Fruit fly (Drosophila melanogaster) whole organism, embryonic: ENCODE measurements around the gene tj.

Source experiments
- B-H1 ChIP-seq: fragments of 200-800 bp; sonication (Bioruptor generic); IDR thresholded peaks from 3 replicates; pipeline ENCODE4 v1.3.6; 2022; ENCODE audit warnings: missing biosample characterization, missing genetic modification characterization
- CG10274 ChIP-seq: fragments of 200-800 bp; sonication (Bioruptor generic); optimal IDR thresholded peaks from 3 replicates; lab custom pipeline; 2017; ENCODE audit warnings: missing biosample characterization, mild to moderate bottlenecking, missing genetic modification characterization
- CG12219 ChIP-seq: fragments of 200-800 bp; sonication (Bioruptor generic); optimal IDR thresholded peaks from 3 replicates; lab custom pipeline; 2018; ENCODE audit warnings: missing biosample characterization, mild to moderate bottlenecking, missing genetic modification characterization
- CG12769 ChIP-seq: fragments of 200-800 bp; sonication (Bioruptor generic); optimal IDR thresholded peaks from 2 replicates; lab custom pipeline; 2019; ENCODE audit warnings: missing biosample characterization, mild to moderate bottlenecking, missing genetic modification characterization, moderate library complexity
- CG13424 ChIP-seq: fragments of 200-800 bp; sonication (Bioruptor generic); optimal IDR thresholded peaks from 2 replicates; lab custom pipeline; 2019; ENCODE audit warnings: missing biosample characterization, mild to moderate bottlenecking, missing genetic modification characterization, moderate library complexity
- CG14710 ChIP-seq: fragments of 200-800 bp; sonication (Bioruptor generic); optimal IDR thresholded peaks from 3 replicates; lab custom pipeline; 2019; ENCODE audit warnings: missing biosample characterization, mild to moderate bottlenecking, missing genetic modification characterization, moderate library complexity
- CG14860 ChIP-seq: fragments of 200-800 bp; sonication (Bioruptor generic); IDR thresholded peaks from 3 replicates; pipeline ENCODE4 v1.3.6; 2022; ENCODE audit warnings: missing biosample characterization, missing genetic modification characterization; ENCODE audit not compliant: partially characterized antibody
- CG15696 ChIP-seq: fragments of 200-800 bp; sonication (Bioruptor generic); optimal IDR thresholded peaks from 2 replicates; lab custom pipeline; 2019; ENCODE audit warnings: missing biosample characterization, mild to moderate bottlenecking, missing genetic modification characterization, moderate library complexity
- CG16779 ChIP-seq: fragments of 200-800 bp; sonication (Bioruptor generic); IDR thresholded peaks from 2 replicates; pipeline ENCODE4 v1.3.6; 2022; ENCODE audit warnings: missing biosample characterization, missing genetic modification characterization
- CG1832 ChIP-seq: fragments of 200-800 bp; sonication (Bioruptor generic); optimal IDR thresholded peaks from 2 replicates; lab custom pipeline; 2017; ENCODE audit warnings: missing biosample characterization, mild to moderate bottlenecking, missing genetic modification characterization, inconsistent platforms
- CG2712 ChIP-seq: fragments of 200-800 bp; optimal IDR thresholded peaks from 3 replicates; lab custom pipeline; 2019; ENCODE audit warnings: missing biosample characterization, mild to moderate bottlenecking, missing genetic modification characterization, moderate library complexity
- CG34376 ChIP-seq: fragments of 200-800 bp; sonication (Bioruptor generic); optimal IDR thresholded peaks from 2 replicates; lab custom pipeline; 2018; ENCODE audit warnings: missing biosample characterization, mild to moderate bottlenecking, missing genetic modification characterization
- CG4282 ChIP-seq: fragments of 200-800 bp; sonication (Bioruptor generic); optimal IDR thresholded peaks from 2 replicates; lab custom pipeline; 2016; ENCODE audit warnings: missing biosample characterization, missing genetic modification characterization
- CG43689 ChIP-seq: fragments of 200-800 bp; sonication (Bioruptor generic); IDR thresholded peaks from 2 replicates; pipeline ENCODE4 v1.3.6; 2022; ENCODE audit warnings: missing biosample characterization, missing genetic modification characterization
- CG6654 ChIP-seq: fragments of 200-800 bp; sonication (Bioruptor generic); optimal IDR thresholded peaks from 2 replicates; lab custom pipeline; 2017; ENCODE audit warnings: missing biosample characterization, mild to moderate bottlenecking, missing genetic modification characterization
- CG6813 ChIP-seq: fragments of 200-800 bp; sonication (Bioruptor generic); optimal IDR thresholded peaks from 2 replicates; lab custom pipeline; 2017; ENCODE audit warnings: missing biosample characterization, missing genetic modification characterization, mild to moderate bottlenecking, moderate library complexity, missing genetic modification reagents
- CG7357 ChIP-seq: fragments of 200-800 bp; sonication (Bioruptor generic); IDR thresholded peaks from 3 replicates; pipeline ENCODE4 v1.3.6; 2022; ENCODE audit warnings: missing biosample characterization, missing genetic modification characterization
- CG8089 ChIP-seq: fragments of 200-800 bp; sonication (Bioruptor generic); optimal IDR thresholded peaks from 3 replicates; lab custom pipeline; 2016; ENCODE audit warnings: missing biosample characterization, missing genetic modification characterization
- CG8765 ChIP-seq: fragments of 200-800 bp; sonication (Bioruptor generic); IDR thresholded peaks from 2 replicates; pipeline ENCODE4 v1.3.6; 2022; ENCODE audit warnings: missing biosample characterization, missing genetic modification characterization
- CG9797 ChIP-seq: fragments of 200-800 bp; sonication (Bioruptor generic); optimal IDR thresholded peaks from 3 replicates; lab custom pipeline; 2018; ENCODE audit warnings: missing biosample characterization, mild to moderate bottlenecking, missing genetic modification characterization
- Dek ChIP-seq: fragments of 200-800 bp; sonication (Bioruptor generic); optimal IDR thresholded peaks from 3 replicates; lab custom pipeline; 2019; ENCODE audit warnings: missing biosample characterization, mild to moderate bottlenecking, missing genetic modification characterization, moderate library complexity
- E2f2 ChIP-seq: fragments of 200-800 bp; sonication (Bioruptor generic); IDR thresholded peaks from 2 replicates; pipeline ENCODE4 v1.3.6; 2022; ENCODE audit warnings: missing biosample characterization, missing genetic modification characterization
- Eip74EF ChIP-seq, 2 experiments: fragments of 200-800 bp in 1 of 2; fragments of >200 bp in 1 of 2; sonication (Bioruptor generic) in 1 of 2; optimal IDR thresholded peaks; 2 replicates each; lab custom pipeline; 2017 to 2019; ENCODE audit warnings: missing biosample characterization in 2 of 2, missing genetic modification characterization in 2 of 2, mild to moderate bottlenecking in 1 of 2, moderate library complexity in 1 of 2
- Ets65A ChIP-seq: fragments of 200-800 bp; sonication (Bioruptor generic); peaks from one replicate; lab custom pipeline; 2016; ENCODE audit warnings: missing biosample characterization, missing genetic modification characterization
- HLH4C ChIP-seq: fragments of 200-800 bp; sonication (Bioruptor generic); IDR thresholded peaks from 3 replicates; pipeline ENCODE4 v1.3.6; 2022; ENCODE audit warnings: missing biosample characterization, missing genetic modification characterization; ENCODE audit not compliant: partially characterized antibody
- Lhr ChIP-seq: fragments of 200-800 bp; sonication (Bioruptor generic); optimal IDR thresholded peaks from 3 replicates; lab custom pipeline; 2017; ENCODE audit warnings: mild to moderate bottlenecking, missing biosample characterization, missing genetic modification reagents, missing genetic modification characterization
- MESR4 ChIP-seq: fragments of 200-800 bp; sonication (Bioruptor generic); optimal IDR thresholded peaks from 2 replicates; lab custom pipeline; 2018; ENCODE audit warnings: missing biosample characterization, mild to moderate bottlenecking, missing genetic modification characterization, moderate library complexity
- NC2β ChIP-seq: fragments of 200-800 bp; sonication (Bioruptor generic); optimal IDR thresholded peaks from 2 replicates; lab custom pipeline; 2016; ENCODE audit warnings: missing biosample characterization, missing genetic modification characterization
- Rx ChIP-seq: fragments of 200-800 bp; sonication (Bioruptor generic); IDR thresholded peaks from 2 replicates; pipeline ENCODE4 v1.3.6; 2022; ENCODE audit warnings: missing biosample characterization, missing genetic modification characterization
- Scr ChIP-seq: fragments of 200-800 bp; sonication (Bioruptor generic); IDR thresholded peaks from 2 replicates; pipeline ENCODE4 v1.3.6; 2022; ENCODE audit warnings: missing biosample characterization, missing genetic modification characterization; ENCODE audit not compliant: partially characterized antibody
- Taf1 ChIP-seq: fragments of 200-800 bp; sonication (Bioruptor generic); IDR thresholded peaks from 2 replicates; pipeline ENCODE4 v1.3.6; 2022; ENCODE audit warnings: missing biosample characterization, missing genetic modification characterization
- Trl ChIP-seq, 3 experiments: fragments of >200 bp in 2 of 3; fragments of 200-800 bp in 1 of 3; sonication (Bioruptor generic) in 1 of 3; optimal IDR thresholded peaks; 2 replicates in 1 of 3; 3 replicates in 2 of 3; lab custom pipeline; 2016 to 2017; ENCODE audit warnings: missing biosample characterization in 1 of 3, missing genetic modification characterization in 1 of 3
- al ChIP-seq: fragments of 200-800 bp; sonication (Bioruptor generic); IDR thresholded peaks from 2 replicates; pipeline ENCODE4 v1.3.6; 2022; ENCODE audit warnings: missing biosample characterization, missing genetic modification characterization
- bsh ChIP-seq, 2 experiments: fragments of 200-800 bp; sonication (Bioruptor generic); optimal IDR thresholded peaks; 2 replicates each; lab custom pipeline; 2017 to 2018; ENCODE audit warnings: mild to moderate bottlenecking in 2 of 2, missing biosample characterization in 2 of 2, missing genetic modification characterization in 2 of 2, moderate library complexity in 1 of 2
- gt ChIP-seq: fragments of 200-800 bp; sonication (Bioruptor generic); IDR thresholded peaks from 2 replicates; pipeline ENCODE4 v1.3.6; 2022; ENCODE audit warnings: missing biosample characterization, missing genetic modification characterization
- ham ChIP-seq: fragments of 200-800 bp; sonication (Bioruptor generic); IDR thresholded peaks from 2 replicates; pipeline ENCODE4 v1.3.6; 2022; ENCODE audit warnings: missing biosample characterization, missing genetic modification characterization
- nom ChIP-seq: fragments of 200-800 bp; sonication (Bioruptor generic); optimal IDR thresholded peaks from 2 replicates; lab custom pipeline; 2017; ENCODE audit warnings: missing biosample characterization, missing genetic modification characterization, mild to moderate bottlenecking, moderate library complexity, missing genetic modification reagents
- pum ChIP-seq: fragments of 200-800 bp; sonication (Bioruptor generic); optimal IDR thresholded peaks from 2 replicates; lab custom pipeline; 2016; ENCODE audit warnings: missing biosample characterization, missing genetic modification characterization
- sc ChIP-seq, 3 experiments: fragments of >200 bp in 2 of 3; fragments of 200-800 bp in 1 of 3; sonication (Bioruptor generic) in 1 of 3; optimal IDR thresholded peaks; 2 replicates in 2 of 3; 3 replicates in 1 of 3; lab custom pipeline; 2017; ENCODE audit warnings: mild to moderate bottlenecking in 1 of 3, missing biosample characterization in 1 of 3, missing genetic modification characterization in 1 of 3, missing genetic modification reagents in 1 of 3
- scrt ChIP-seq: fragments of 200-800 bp; sonication (Bioruptor generic); optimal IDR thresholded peaks from 2 replicates; lab custom pipeline; 2018; ENCODE audit warnings: missing biosample characterization, mild to moderate bottlenecking, missing genetic modification characterization, moderate library complexity
- slp2 ChIP-seq: fragments of 200-800 bp; sonication (Bioruptor generic); optimal IDR thresholded peaks from 2 replicates; lab custom pipeline; 2016; ENCODE audit warnings: missing biosample characterization, missing genetic modification characterization
- ssp ChIP-seq: fragments of 200-800 bp; sonication (Bioruptor generic); IDR thresholded peaks from 2 replicates; pipeline ENCODE4 v1.3.6; 2022; ENCODE audit warnings: missing biosample characterization, missing genetic modification characterization
- trh ChIP-seq: fragments of 200-800 bp; sonication (Bioruptor generic); optimal IDR thresholded peaks from 2 replicates; lab custom pipeline; 2016; ENCODE audit warnings: missing biosample characterization, missing genetic modification characterization
- vvl ChIP-seq: fragments of 200-800 bp; sonication (Bioruptor generic); IDR thresholded peaks from 2 replicates; pipeline ENCODE4 v1.3.6; 2022; ENCODE audit warnings: missing biosample characterization, missing genetic modification characterization
- wdn ChIP-seq: fragments of 200-800 bp; sonication (Bioruptor generic); IDR thresholded peaks from 2 replicates; pipeline ENCODE4 v1.3.6; 2022; ENCODE audit warnings: missing biosample characterization, missing genetic modification characterization
- wek ChIP-seq: fragments of 200-800 bp; sonication (Bioruptor generic); optimal IDR thresholded peaks from 3 replicates; lab custom pipeline; 2018; ENCODE audit warnings: missing biosample characterization, mild to moderate bottlenecking, missing genetic modification characterization, moderate library complexity
- yki ChIP-seq: fragments of >200 bp; optimal IDR thresholded peaks from 3 replicates; lab custom pipeline; 2018

The tj gene

dm6 chr2L:19416602-19417497 lies 47.2 kb upstream of the tj start, which contains the start of gene Lectin-galC1 (continued):
- no peak; the same call in 1 of the 2 replicates for TF ChIP-seq ssp (GFP tag; lab: Robert Waterston, UW)
- TF ChIP-seq Dek, result peak; percentile 73
- peak; percentile 89 for TF ChIP-seq CG8089 (GFP tag; lab: Kevin White, UChicago)
- peak; percentile 30; the same call in 1 of the 2 replicates for TF ChIP-seq Taf1 (GFP tag; lab: Robert Waterston, UW)
- TF ChIP-seq CG34376, result no peak
- TF ChIP-seq CG7357, result peak; percentile 59; the same call in 2 of the 3 replicates
- no peak for TF ChIP-seq Trl (optimal IDR thresholded peaks at IDR 0.05; lab: Kevin White, UChicago)
- TF ChIP-seq Trl (GFP tag; optimal IDR thresholded peaks at IDR 0.05; lab: Kevin White, UChicago), result peak; percentile 90
- no peak for TF ChIP-seq CG16779 (GFP tag; lab: Robert Waterston, UW)
- no peak for TF ChIP-seq HLH4C (GFP tag; lab: Robert Waterston, UW)
- TF ChIP-seq CG12219, result peak; percentile 85
- peak; percentile 47; the same call in 1 of the 2 replicates for TF ChIP-seq wdn (GFP tag; lab: Robert Waterston, UW)
- peak; percentile 77 for TF ChIP-seq CG4282 (GFP tag; lab: Kevin White, UChicago)
- TF ChIP-seq Lhr, result peak; percentile 78
- peak in 1 of 2 experiments; percentile 89 for TF ChIP-seq Eip74EF (GFP tag; optimal IDR thresholded peaks at IDR 0.05; lab: Kevin White, UChicago)
- no peak for TF ChIP-seq yki
- peak; percentile 81 for TF ChIP-seq B-H1 (GFP tag; lab: Robert Waterston, UW)
- peak; percentile 85 for TF ChIP-seq CG14710 (tag; lab: Kevin White, UChicago)
- TF ChIP-seq CG13424 (tag; lab: Kevin White, UChicago), result peak; percentile 89
- no peak for TF ChIP-seq nom
- TF ChIP-seq CG8765 (GFP tag; lab: Robert Waterston, UW), result no peak
- TF ChIP-seq CG14860 (GFP tag; lab: Robert Waterston, UW), result no peak
- no peak for TF ChIP-seq CG1832 (GFP tag; lab: Kevin White, UChicago)
- TF ChIP-seq CG15696 (tag; lab: Kevin White, UChicago), result peak; percentile 81
- TF ChIP-seq Ets65A (GFP tag; lab: Kevin White, UChicago), result peak; percentile 96
- TF ChIP-seq MESR4 (GFP tag; lab: Kevin White, UChicago), result peak; percentile 27
- TF ChIP-seq CG43689, result peak; percentile 58
- peak; percentile 73 for TF ChIP-seq slp2
- peak; percentile 61 for TF ChIP-seq E2f2
- TF ChIP-seq scrt (GFP tag; lab: Kevin White, UChicago), result peak; percentile 72
- TF ChIP-seq CG9797 (GFP tag; lab: Kevin White, UChicago), result no peak
- TF ChIP-seq Scr (GFP tag; lab: Robert Waterston, UW), result no peak
- peak; percentile 70 for TF ChIP-seq CG10274 (GFP tag; lab: Kevin White, UChicago)
- TF ChIP-seq al, result peak; percentile 46; the same call in 1 of the 2 replicates
- peak; percentile 89 for TF ChIP-seq CG2712
- no peak for TF ChIP-seq ham (GFP tag; lab: Robert Waterston, UW)
- TF ChIP-seq CG12769 (tag; lab: Kevin White, UChicago), result peak; percentile 73
- peak; percentile 88 for TF ChIP-seq pum (GFP tag; lab: Kevin White, UChicago)
- TF ChIP-seq gt, result peak; percentile 54; the same call in 1 of the 2 replicates
- TF ChIP-seq CG6813 (GFP tag; lab: Kevin White, UChicago), result peak; percentile 85
- peak; percentile 74 for TF ChIP-seq trh
- TF ChIP-seq CG6654, result peak; percentile 53
- peak; percentile 90 for TF ChIP-seq NC2β (GFP tag; lab: Kevin White, UChicago)
- TF ChIP-seq vvl (GFP tag; lab: Robert Waterston, UW), result peak; percentile 92
- TF ChIP-seq sc (optimal IDR thresholded peaks at IDR 0.05; lab: Kevin White, UChicago), result no peak
- peak; percentile 77 for TF ChIP-seq sc (GFP tag; optimal IDR thresholded peaks at IDR 0.05; lab: Kevin White, UChicago)
- peak in 1 of 2 experiments; percentile 93 for TF ChIP-seq bsh (GFP tag; optimal IDR thresholded peaks at IDR 0.05; lab: Kevin White, UChicago)
- TF ChIP-seq wek (GFP tag; lab: Kevin White, UChicago), result peak; percentile 57
- peak; percentile 75 for TF ChIP-seq Rx (GFP tag; lab: Robert Waterston, UW)
